Fruit fly (Drosophila melanogaster) whole organism, embryonic: ENCODE measurements around the gene Pis.

Source experiments
- ATbp ChIP-seq: fragments of 200-800 bp; sonication (Bioruptor generic); optimal IDR thresholded peaks from 2 replicates; lab custom pipeline; 2017; ENCODE audit warnings: missing biosample characterization, mild to moderate bottlenecking, missing genetic modification characterization, missing genetic modification reagents
- Atf-2 ChIP-seq: fragments of 200-800 bp; sonication (Bioruptor generic); optimal IDR thresholded peaks from 2 replicates; lab custom pipeline; 2016; ENCODE audit warnings: missing biosample characterization, missing genetic modification characterization
- Awh ChIP-seq: fragments of 200-800 bp; sonication (Bioruptor generic); IDR thresholded peaks from 2 replicates; pipeline ENCODE4, ENCODE4 v1.3.6; 2022; ENCODE audit warnings: missing biosample characterization, missing genetic modification characterization
- CG11398 ChIP-seq: fragments of 200-800 bp; sonication (Bioruptor generic); optimal IDR thresholded peaks from 2 replicates; lab custom pipeline; 2016; ENCODE audit warnings: missing biosample characterization, missing genetic modification characterization
- CG11696 ChIP-seq: fragments of 200-800 bp; sonication (Bioruptor generic); IDR thresholded peaks from 2 replicates; pipeline ENCODE4 v1.3.6; 2022; ENCODE audit warnings: missing biosample characterization, missing genetic modification characterization
- CG12659 ChIP-seq: fragments of 200-800 bp; sonication (Bioruptor generic); optimal IDR thresholded peaks from 3 replicates; lab custom pipeline; 2017; ENCODE audit warnings: mild to moderate bottlenecking, missing biosample characterization, missing genetic modification reagents, missing genetic modification characterization
- CG15601 ChIP-seq: fragments of 200-800 bp; sonication (Bioruptor generic); optimal IDR thresholded peaks from 3 replicates; lab custom pipeline; 2019; ENCODE audit warnings: missing biosample characterization, mild to moderate bottlenecking, missing genetic modification characterization, moderate library complexity
- CG16813 ChIP-seq: fragments of 200-800 bp; sonication (Bioruptor generic); IDR thresholded peaks from 3 replicates; pipeline ENCODE4 v1.3.6; 2022; ENCODE audit warnings: missing biosample characterization, missing genetic modification characterization; ENCODE audit not compliant: partially characterized antibody
- CG2712 ChIP-seq: fragments of 200-800 bp; optimal IDR thresholded peaks from 3 replicates; lab custom pipeline; 2019; ENCODE audit warnings: missing biosample characterization, mild to moderate bottlenecking, missing genetic modification characterization, moderate library complexity
- CG30020 ChIP-seq: fragments of 200-800 bp; optimal IDR thresholded peaks from 2 replicates; lab custom pipeline; 2019; ENCODE audit warnings: missing biosample characterization, mild to moderate bottlenecking, missing genetic modification characterization, moderate library complexity
- CG42726 ChIP-seq: fragments of 200-800 bp; sonication (Bioruptor generic); IDR thresholded peaks from 2 replicates; pipeline ENCODE4 v1.3.6; 2022; ENCODE audit warnings: missing biosample characterization, missing genetic modification characterization; ENCODE audit not compliant: partially characterized antibody
- CG4854 ChIP-seq: fragments of 200-800 bp; sonication (Bioruptor generic); optimal IDR thresholded peaks from 2 replicates; lab custom pipeline; 2016; ENCODE audit warnings: missing biosample characterization, missing genetic modification characterization, inconsistent platforms
- CG5245 ChIP-seq: fragments of 200-800 bp; sonication (Bioruptor generic); optimal IDR thresholded peaks from 3 replicates; lab custom pipeline; 2016; ENCODE audit warnings: missing biosample characterization, missing genetic modification characterization
- CG6791 ChIP-seq: fragments of 200-800 bp; sonication (Bioruptor generic); IDR thresholded peaks from 3 replicates; pipeline ENCODE4 v1.3.6; 2022; ENCODE audit warnings: missing biosample characterization, missing genetic modification characterization; ENCODE audit not compliant: partially characterized antibody
- CG8359 ChIP-seq: fragments of 200-800 bp; sonication (Bioruptor generic); optimal IDR thresholded peaks from 2 replicates; lab custom pipeline; 2017; ENCODE audit warnings: missing biosample characterization, mild to moderate bottlenecking, missing genetic modification characterization, borderline replicate concordance
- CG8388 ChIP-seq: fragments of 200-800 bp; sonication (Bioruptor generic); optimal IDR thresholded peaks from 2 replicates; lab custom pipeline; 2019; ENCODE audit warnings: missing biosample characterization, mild to moderate bottlenecking, missing genetic modification characterization, moderate library complexity
- CG9437 ChIP-seq: fragments of 200-800 bp; sonication (Bioruptor generic); optimal IDR thresholded peaks from 2 replicates; lab custom pipeline; 2018; ENCODE audit warnings: missing biosample characterization, mild to moderate bottlenecking, missing genetic modification characterization
- CG9797 ChIP-seq: fragments of 200-800 bp; sonication (Bioruptor generic); optimal IDR thresholded peaks from 3 replicates; lab custom pipeline; 2018; ENCODE audit warnings: missing biosample characterization, mild to moderate bottlenecking, missing genetic modification characterization
- CHES-1-like ChIP-seq: fragments of 200-800 bp; sonication (Bioruptor generic); optimal IDR thresholded peaks from 2 replicates; lab custom pipeline; 2016; ENCODE audit warnings: missing biosample characterization, missing genetic modification characterization
- Camta ChIP-seq: fragments of 200-800 bp; sonication (Bioruptor generic); optimal IDR thresholded peaks from 2 replicates; lab custom pipeline; 2016; ENCODE audit warnings: missing biosample characterization, missing genetic modification characterization
- Dbx ChIP-seq: fragments of 200-800 bp; sonication (Bioruptor generic); IDR thresholded peaks from 3 replicates; pipeline ENCODE4 v1.3.6; 2022; ENCODE audit warnings: missing biosample characterization, missing genetic modification characterization
- Dek ChIP-seq: fragments of 200-800 bp; sonication (Bioruptor generic); optimal IDR thresholded peaks from 3 replicates; lab custom pipeline; 2019; ENCODE audit warnings: missing biosample characterization, mild to moderate bottlenecking, missing genetic modification characterization, moderate library complexity
- Dip3 ChIP-seq: fragments of 200-800 bp; sonication (Bioruptor generic); optimal IDR thresholded peaks from 3 replicates; lab custom pipeline; 2016; ENCODE audit warnings: missing biosample characterization, missing genetic modification characterization
- Eip74EF ChIP-seq, 2 experiments: fragments of 200-800 bp in 1 of 2; fragments of >200 bp in 1 of 2; sonication (Bioruptor generic) in 1 of 2; optimal IDR thresholded peaks; 2 replicates each; lab custom pipeline; 2017 to 2019; ENCODE audit warnings: missing biosample characterization in 2 of 2, missing genetic modification characterization in 2 of 2, mild to moderate bottlenecking in 1 of 2, moderate library complexity in 1 of 2
- Gug ChIP-seq: fragments of 200-800 bp; sonication (Bioruptor generic); IDR thresholded peaks from 4 replicates; pipeline ENCODE4 v1.3.6; 2022; ENCODE audit warnings: missing biosample characterization, missing genetic modification characterization
- Hsf ChIP-seq: fragments of 200-800 bp; sonication (Bioruptor generic); optimal IDR thresholded peaks from 3 replicates; lab custom pipeline; 2016; ENCODE audit warnings: missing biosample characterization, missing genetic modification characterization
- Mad ChIP-seq: fragments of 200-800 bp; sonication (Bioruptor generic); optimal IDR thresholded peaks from 2 replicates; lab custom pipeline; 2016; ENCODE audit warnings: missing biosample characterization, missing genetic modification characterization
- Opbp ChIP-seq: fragments of 200-800 bp; sonication (Bioruptor generic); IDR thresholded peaks from 3 replicates; pipeline ENCODE4 v1.3.6; 2022; ENCODE audit warnings: missing biosample characterization, missing genetic modification characterization; ENCODE audit not compliant: partially characterized antibody
- Ptx1 ChIP-seq: fragments of 200-800 bp; sonication (Bioruptor generic); IDR thresholded peaks from 2 replicates; pipeline ENCODE4 v1.3.6; 2022; ENCODE audit warnings: missing biosample characterization, missing genetic modification characterization
- Ravus ChIP-seq: fragments of 200-800 bp; sonication (Bioruptor generic); IDR thresholded peaks from 2 replicates; pipeline ENCODE4 v1.3.6; 2022; ENCODE audit warnings: missing biosample characterization, missing genetic modification characterization
- Rx ChIP-seq: fragments of 200-800 bp; sonication (Bioruptor generic); IDR thresholded peaks from 2 replicates; pipeline ENCODE4 v1.3.6; 2022; ENCODE audit warnings: missing biosample characterization, missing genetic modification characterization
- Ssrp ChIP-seq: fragments of 200-800 bp; sonication (Bioruptor generic); optimal IDR thresholded peaks from 2 replicates; lab custom pipeline; 2018; ENCODE audit warnings: missing biosample characterization, mild to moderate bottlenecking, missing genetic modification characterization, moderate library complexity
- TFAM ChIP-seq: fragments of 200-800 bp; sonication (Bioruptor generic); optimal IDR thresholded peaks from 2 replicates; lab custom pipeline; 2017; ENCODE audit warnings: missing biosample characterization, missing genetic modification characterization, inconsistent platforms
- YL-1 ChIP-seq: fragments of 200-800 bp; sonication (Bioruptor generic); optimal IDR thresholded peaks from 3 replicates; lab custom pipeline; 2017; ENCODE audit warnings: missing biosample characterization, mild to moderate bottlenecking, missing genetic modification characterization
- ase ChIP-seq: fragments of 200-800 bp; sonication (Bioruptor generic); IDR thresholded peaks from 3 replicates; pipeline ENCODE4 v1.3.6; 2022; ENCODE audit warnings: missing biosample characterization, missing genetic modification characterization
- cas ChIP-seq: fragments of 200-800 bp; sonication (Bioruptor generic); IDR thresholded peaks from 2 replicates; pipeline ENCODE4 v1.3.6; 2022; ENCODE audit warnings: missing biosample characterization, missing genetic modification characterization
- croc ChIP-seq: fragments of 200-800 bp; sonication (Bioruptor generic); conservative IDR thresholded peaks from 3 replicates; pipeline ENCODE4 v1.3.6; 2022; ENCODE audit warnings: missing biosample characterization, missing genetic modification characterization
- crol ChIP-seq: fragments of 200-800 bp; sonication (Bioruptor generic); IDR thresholded peaks from 2 replicates; pipeline ENCODE4 v1.3.6; 2022; ENCODE audit warnings: missing biosample characterization, missing genetic modification characterization
- dati ChIP-seq: fragments of 200-800 bp; sonication (Bioruptor generic); IDR thresholded peaks from 2 replicates; pipeline ENCODE4 v1.3.6; 2022; ENCODE audit warnings: missing biosample characterization, missing genetic modification characterization
- dimm ChIP-seq: fragments of 200-800 bp; sonication (Bioruptor generic); IDR thresholded peaks from 2 replicates; pipeline ENCODE4 v1.3.6; 2022; ENCODE audit warnings: missing biosample characterization, missing genetic modification characterization
- dpn ChIP-seq, 2 experiments: fragments of 200-800 bp; sonication (Bioruptor generic); optimal IDR thresholded peaks; 3 replicates each; lab custom pipeline; 2016; ENCODE audit warnings: missing biosample characterization in 2 of 2, missing genetic modification characterization in 2 of 2
- esg ChIP-seq: fragments of 200-800 bp; sonication (Bioruptor generic); conservative IDR thresholded peaks from 2 replicates; pipeline ENCODE4 v1.3.6; 2022; ENCODE audit warnings: missing biosample characterization, missing genetic modification characterization
- fd96Cb ChIP-seq: fragments of 200-800 bp; sonication (Bioruptor generic); optimal IDR thresholded peaks from 2 replicates; lab custom pipeline; 2018; ENCODE audit warnings: missing biosample characterization, mild to moderate bottlenecking, missing genetic modification characterization, moderate library complexity
- gce ChIP-seq: fragments of 200-800 bp; sonication (Bioruptor generic); IDR thresholded peaks from 3 replicates; pipeline ENCODE4 v1.3.6; 2022; ENCODE audit warnings: missing biosample characterization, missing genetic modification characterization
- gcm2 ChIP-seq: fragments of 200-800 bp; sonication (Bioruptor generic); optimal IDR thresholded peaks from 2 replicates; lab custom pipeline; 2016; ENCODE audit warnings: missing biosample characterization, missing genetic modification characterization
- grau ChIP-seq: fragments of 200-800 bp; optimal IDR thresholded peaks from 3 replicates; lab custom pipeline; 2019; ENCODE audit warnings: missing biosample characterization, mild to moderate bottlenecking, missing genetic modification characterization, moderate library complexity
- hth ChIP-seq: fragments of >200 bp; optimal IDR thresholded peaks from 2 replicates; lab custom pipeline; 2017; ENCODE audit warnings: inconsistent platforms
- lbe ChIP-seq: fragments of 200-800 bp; sonication (Bioruptor generic); optimal IDR thresholded peaks from 2 replicates; lab custom pipeline; 2016; ENCODE audit warnings: missing biosample characterization, mild to moderate bottlenecking, missing genetic modification characterization
- mirr ChIP-seq: fragments of 200-800 bp; sonication (Bioruptor generic); optimal IDR thresholded peaks from 3 replicates; lab custom pipeline; 2018; ENCODE audit warnings: missing biosample characterization, mild to moderate bottlenecking, missing genetic modification characterization
- odd ChIP-seq: fragments of 200-800 bp; sonication (Bioruptor generic); optimal IDR thresholded peaks from 2 replicates; lab custom pipeline; 2017; ENCODE audit warnings: missing biosample characterization, mild to moderate bottlenecking, missing genetic modification characterization
- scrt ChIP-seq: fragments of 200-800 bp; sonication (Bioruptor generic); optimal IDR thresholded peaks from 2 replicates; lab custom pipeline; 2018; ENCODE audit warnings: missing biosample characterization, mild to moderate bottlenecking, missing genetic modification characterization, moderate library complexity
- seq ChIP-seq: fragments of 200-800 bp; sonication (Bioruptor generic); IDR thresholded peaks from 2 replicates; pipeline ENCODE4 v1.3.6; 2022; ENCODE audit warnings: missing biosample characterization, missing genetic modification characterization

Pis gene

DNA sequence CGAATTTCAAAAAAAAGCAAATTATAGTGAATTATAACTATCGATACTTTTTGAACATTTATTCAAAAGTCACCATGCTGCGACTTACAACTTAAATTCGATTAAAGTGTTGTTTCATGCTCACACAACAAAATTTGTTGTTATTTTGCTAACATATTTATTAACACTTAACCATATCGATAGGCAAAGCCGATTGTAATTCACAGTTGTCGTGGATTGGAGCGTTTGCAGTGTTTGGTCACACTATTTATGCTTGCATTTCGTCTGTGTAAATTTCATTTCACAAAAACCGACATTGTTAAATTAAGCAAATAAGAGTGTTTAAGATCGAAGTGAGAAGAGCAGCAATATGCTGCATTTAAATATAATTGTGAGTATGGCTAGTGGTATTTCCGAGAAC is 8.8 kb upstream of the Pis start, which contains the start of gene HUWE1 (continued):
- TF ChIP-seq Eip74EF (GFP tag; optimal IDR thresholded peaks at IDR 0.05; lab: Kevin White, UChicago) (no peak), seq (GFP tag; lab: Robert Waterston, UW) (no peak), Dbx (GFP tag; lab: Robert Waterston, UW) (peak; percentile 32; the same call in 1 of the 3 replicates), cas (GFP tag; lab: Robert Waterston, UW) (no peak), dpn (GFP tag; optimal IDR thresholded peaks at IDR 0.05; lab: Kevin White, UChicago) (peak in 1 of 2 experiments; percentile 4), Atf-2 (GFP tag; lab: Kevin White, UChicago) (no peak), gce (GFP tag; lab: Robert Waterston, UW) (no peak), crol (GFP tag; lab: Robert Waterston, UW) (no peak), Rx (GFP tag; lab: Robert Waterston, UW) (no peak), CHES-1-like (GFP tag; lab: Kevin White, UChicago) (peak; percentile 43), mirr (GFP tag; lab: Kevin White, UChicago) (no peak), CG5245 (no peak), scrt (GFP tag; lab: Kevin White, UChicago) (no peak), CG2712 (peak; percentile 75), fd96Cb (tag; lab: Kevin White, UChicago) (no peak), CG11696 (no peak), CG8388 (no peak), CG12659 (GFP tag; lab: Kevin White, UChicago) (peak; percentile 73), esg (GFP tag; lab: Robert Waterston, UW) (no peak), CG30020 (tag; lab: Kevin White, UChicago) (peak; percentile 54), ase (no peak), CG11398 (GFP tag; lab: Kevin White, UChicago) (no peak), Mad (no peak), CG9437 (GFP tag; lab: Kevin White, UChicago) (no peak), Ravus (GFP tag; lab: Robert Waterston, UW) (no peak), Dek (tag; lab: Kevin White, UChicago) (no peak), CG8359 (GFP tag; lab: Kevin White, UChicago) (no peak), dimm (GFP tag; lab: Robert Waterston, UW) (no peak), hth (lab: Kevin White, UChicago) (no peak), CG6791 (GFP tag; lab: Robert Waterston, UW) (peak; percentile 76), gcm2 (no peak), Hsf (GFP tag; lab: Kevin White, UChicago) (no peak), lbe (GFP tag; lab: Kevin White, UChicago) (no peak), Camta (GFP tag; lab: Kevin White, UChicago) (no peak), Gug (GFP tag; lab: Robert Waterston, UW) (no peak), dati (no peak), Opbp (GFP tag; lab: Robert Waterston, UW) (peak; percentile 81), CG9797 (peak; percentile 66), ATbp (GFP tag; lab: Kevin White, UChicago) (no peak), CG4854 (no peak), Ssrp (no peak), Ptx1 (GFP tag; lab: Robert Waterston, UW) (no peak), Awh (GFP tag; lab: Robert Waterston, UW) (no peak), Dip3 (no peak), CG42726 (peak; percentile 22; the same call in 1 of the 2 replicates), TFAM (GFP tag; lab: Kevin White, UChicago) (no peak), odd (GFP tag; lab: Kevin White, UChicago) (no peak), CG16813 (GFP tag; lab: Robert Waterston, UW) (peak; percentile 83), croc (GFP tag; lab: Robert Waterston, UW) (no peak), YL-1 (GFP tag; lab: Kevin White, UChicago) (peak; percentile 17), CG15601 (tag; lab: Kevin White, UChicago) (peak; percentile 69), grau (tag; lab: Kevin White, UChicago) (peak; percentile 19)
